Fruit fly (Drosophila melanogaster): ENCODE measurements around the gene CG14605.

The CG14605 gene

DNA sequence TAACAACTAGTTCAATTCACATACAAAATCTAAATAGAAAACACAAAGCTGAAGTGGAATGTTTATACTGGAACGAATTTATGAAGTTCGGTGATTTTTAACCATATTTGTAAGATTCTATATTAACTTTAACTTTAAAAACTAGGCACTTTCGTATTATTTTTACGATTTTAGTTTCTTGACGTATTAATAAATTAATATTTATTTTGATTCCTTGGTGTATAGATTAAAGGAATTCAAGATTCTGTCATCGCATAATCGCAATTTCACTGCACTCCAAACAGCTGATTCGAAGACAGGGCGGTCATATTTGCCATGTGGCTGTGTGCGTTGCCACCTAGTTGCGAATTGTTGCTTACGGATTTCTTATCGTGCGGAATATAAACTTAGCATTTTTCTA, 30.0 kb upstream of the CG14605 start, which contains the start of the genes CG1227 and Dtwd2 (continued):
- TF ChIP-seq Fer1 (GFP tag; optimal IDR thresholded peaks at IDR 0.05): no peak
- peak; percentile 12 for TF ChIP-seq NC2β (GFP tag; optimal IDR thresholded peaks at IDR 0.05)

DNA sequence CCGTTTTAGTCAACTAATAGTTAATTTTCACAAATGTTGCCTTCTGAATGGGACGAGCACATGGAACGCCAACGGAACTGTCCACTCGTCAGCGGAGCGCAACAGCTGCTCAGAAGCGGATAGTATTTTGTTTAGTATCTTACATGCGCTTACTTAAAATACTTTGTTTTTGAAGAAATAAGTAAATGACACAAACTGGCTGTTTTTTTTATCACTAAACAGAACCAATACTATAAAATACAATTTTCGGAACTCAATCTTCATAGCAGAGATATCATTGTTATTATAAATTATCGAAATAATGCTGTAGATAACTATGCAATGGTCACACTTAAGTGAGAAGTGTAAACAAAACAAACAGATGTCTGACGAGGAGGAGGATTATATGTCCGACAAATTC, 27.4 kb upstream of the CG14605 start, which contains the start of the genes Noc3 and CG10053:
Gene Noc3, minus strand, starts transcription at position 81 of the 400 bp plus-strand sequence.
Gene CG10053, plus strand, starts transcription at position 202 of the 400 bp plus-strand sequence.
- TF ChIP-seq CG8388 (GFP tag; optimal IDR thresholded peaks at IDR 0.05): no peak
- no peak for TF ChIP-seq CG33557 (GFP tag; optimal IDR thresholded peaks at IDR 0.05)
- no peak for TF ChIP-seq gsb (GFP tag; IDR thresholded peaks at IDR 0.05)
- no peak for TF ChIP-seq bowl (GFP tag; IDR thresholded peaks at IDR 0.05)
- TF ChIP-seq fru (optimal IDR thresholded peaks at IDR 0.05): no peak
- TF ChIP-seq MBD-R2 (GFP tag; IDR thresholded peaks at IDR 0.05): peak; percentile 68
- TF ChIP-seq Myb (GFP tag; optimal IDR thresholded peaks at IDR 0.05): no peak
- no peak for TF ChIP-seq tna (GFP tag; IDR thresholded peaks at IDR 0.05; ENCODE audit: partially characterized antibody)
- no peak for TF ChIP-seq C15 (GFP tag; IDR thresholded peaks at IDR 0.05)
- no peak for TF ChIP-seq bigmax (GFP tag; optimal IDR thresholded peaks at IDR 0.05)
- no peak for TF ChIP-seq zf30C (GFP tag; optimal IDR thresholded peaks at IDR 0.05)
- TF ChIP-seq Fer2 (tag; optimal IDR thresholded peaks at IDR 0.05): no peak
- no peak for TF ChIP-seq mam (GFP tag; optimal IDR thresholded peaks at IDR 0.05)
- TF ChIP-seq CG7786 (GFP tag; optimal IDR thresholded peaks at IDR 0.05): no peak
- no peak for TF ChIP-seq CG4854 (GFP tag; optimal IDR thresholded peaks at IDR 0.05)
- TF ChIP-seq CG6854 (GFP tag; optimal IDR thresholded peaks at IDR 0.05): no peak
- peak; percentile 54 for TF ChIP-seq Ets97D (GFP tag; optimal IDR thresholded peaks at IDR 0.05)
- TF ChIP-seq croc (GFP tag; conservative IDR thresholded peaks at IDR 0.05): no peak
- no peak for TF ChIP-seq Adf1 (GFP tag; IDR thresholded peaks at IDR 0.05)
- no peak for TF ChIP-seq esg (GFP tag; conservative IDR thresholded peaks at IDR 0.05)
- TF ChIP-seq grau (tag; optimal IDR thresholded peaks at IDR 0.05): no peak
- no peak for TF ChIP-seq CG9609 (GFP tag; optimal IDR thresholded peaks at IDR 0.05)
- no peak for TF ChIP-seq CG18764 (GFP tag; optimal IDR thresholded peaks at IDR 0.05)
- TF ChIP-seq CG6813 (GFP tag; optimal IDR thresholded peaks at IDR 0.05): no peak
- TF ChIP-seq CG4424 (GFP tag; optimal IDR thresholded peaks at IDR 0.05): no peak
- peak; percentile 35; the same call in 1 of the 3 replicates for TF ChIP-seq row (GFP tag; IDR thresholded peaks at IDR 0.05)
- no peak for TF ChIP-seq gsb-n (tag; optimal IDR thresholded peaks at IDR 0.05)
- TF ChIP-seq CG6689 (GFP tag; IDR thresholded peaks at IDR 0.05): no peak
- no peak for TF ChIP-seq CG8290 (GFP tag; optimal IDR thresholded peaks at IDR 0.05)
- TF ChIP-seq CG8290 (tag; optimal IDR thresholded peaks at IDR 0.05): no peak
- TF ChIP-seq Pdp1 (GFP tag; optimal IDR thresholded peaks at IDR 0.05): no peak
- TF ChIP-seq CG6683 (GFP tag; optimal IDR thresholded peaks at IDR 0.05): no peak
- TF ChIP-seq seq (GFP tag; IDR thresholded peaks at IDR 0.05): no peak
- no peak for TF ChIP-seq odd (GFP tag; optimal IDR thresholded peaks at IDR 0.05)
- no peak for TF ChIP-seq CG10543 (GFP tag; optimal IDR thresholded peaks at IDR 0.05)
- TF ChIP-seq CG2678 (tag; optimal IDR thresholded peaks at IDR 0.05): no peak
- no peak for TF ChIP-seq CG12659 (GFP tag; optimal IDR thresholded peaks at IDR 0.05)
- TF ChIP-seq CG3847 (GFP tag; IDR thresholded peaks at IDR 0.05): no peak
- TF ChIP-seq Mes4 (GFP tag; optimal IDR thresholded peaks at IDR 0.05): no peak
- no peak for TF ChIP-seq cato (GFP tag; optimal IDR thresholded peaks at IDR 0.05; ENCODE audit: borderline replicate concordance)
- no peak for TF ChIP-seq cad (GFP tag; optimal IDR thresholded peaks at IDR 0.05)
- no peak for TF ChIP-seq CG7271 (tag; optimal IDR thresholded peaks at IDR 0.05)
- no peak for TF ChIP-seq h (optimal IDR thresholded peaks at IDR 0.05)
- no peak for TF ChIP-seq CG11085 (GFP tag; IDR thresholded peaks at IDR 0.05)
- no peak for TF ChIP-seq Ptx1 (GFP tag; IDR thresholded peaks at IDR 0.05)
- TF ChIP-seq pzg (GFP tag; optimal IDR thresholded peaks at IDR 0.05): peak; percentile 60
- no peak for TF ChIP-seq rib (GFP tag; IDR thresholded peaks at IDR 0.05)
- TF ChIP-seq Trl (optimal IDR thresholded peaks at IDR 0.05): no peak
- TF ChIP-seq Trl (GFP tag; optimal IDR thresholded peaks at IDR 0.05): no peak
- no peak for TF ChIP-seq Poxn (GFP tag; IDR thresholded peaks at IDR 0.05)

Data from whole organism, embryonic.